Worm (Caenorhabditis elegans): ENCODE measurements around the gene F40F8.11.

The F40F8.11 gene

DNA sequence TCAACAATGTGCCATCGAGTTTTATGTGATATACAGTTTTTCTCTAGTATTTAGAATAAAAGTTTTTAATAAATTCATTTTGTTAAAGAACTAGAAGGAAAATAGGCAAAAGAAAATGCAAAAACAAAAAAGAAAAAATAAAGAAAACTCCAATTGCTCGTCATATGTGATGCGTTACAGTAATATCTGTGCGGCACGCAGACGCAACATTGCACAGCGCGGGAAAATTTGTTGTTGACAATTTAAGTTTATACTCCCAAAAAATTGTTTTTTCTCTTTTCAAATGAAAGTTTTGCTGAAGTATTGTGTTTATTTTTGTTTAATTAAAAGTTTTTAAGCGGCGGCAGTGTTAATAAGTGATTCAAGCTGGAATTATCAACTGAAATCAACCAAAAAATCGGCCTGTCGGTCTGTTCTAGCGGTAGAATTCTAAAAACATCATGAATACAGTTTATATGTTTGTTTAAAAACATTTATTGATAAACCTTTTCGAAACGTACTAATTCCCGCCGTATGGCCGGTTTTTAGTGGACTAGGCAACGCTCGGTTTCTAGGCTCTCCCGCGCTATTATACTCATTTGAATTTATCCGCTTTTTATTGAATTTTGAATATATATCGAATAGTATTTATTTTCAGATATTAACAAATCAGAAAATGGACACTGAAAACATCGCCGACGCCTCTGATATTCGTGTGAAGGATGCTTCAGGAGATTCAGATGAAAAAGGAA, 26.2 kb downstream of the F40F8.11 start, which contains the start of gene nasp-1 (continued):
- no peak for TF ChIP-seq snpc-1.1 (tag; optimal IDR thresholded peaks at IDR 0.05; ENCODE audit: insufficient read depth)

DNA sequence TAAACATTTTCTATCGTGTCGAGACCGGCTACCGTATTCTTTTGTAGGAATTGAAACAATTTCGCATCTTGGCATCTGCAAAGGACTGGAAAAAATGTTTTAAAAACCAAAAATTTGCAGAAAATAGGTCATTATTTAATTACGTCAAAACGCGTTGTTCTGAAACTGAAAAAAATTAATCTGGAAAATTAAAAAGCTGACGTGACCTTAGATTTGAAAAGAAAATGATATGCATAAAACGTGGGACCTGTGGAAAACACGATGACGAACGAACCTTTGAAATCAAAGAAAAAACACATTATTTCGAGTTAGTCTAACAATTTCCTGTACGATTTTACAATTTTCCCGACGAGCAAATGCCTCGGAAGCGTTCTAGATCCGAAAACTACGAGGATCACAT, 28.2 kb downstream of the F40F8.11 start, which contains the start of gene C09H10.9:
TSS of gene C09H10.9 (plus strand) at position 301 of the 400 bp plus-strand sequence.
- TF ChIP-seq tlf-1 (GFP tag; optimal IDR thresholded peaks at IDR 0.05): no peak
- TF ChIP-seq F10E7.11 (tag; optimal IDR thresholded peaks at IDR 0.05): no peak
- no peak for TF ChIP-seq attf-5 (GFP tag; optimal IDR thresholded peaks at IDR 0.05)
- no peak for TF ChIP-seq lir-1 (GFP tag; conservative IDR thresholded peaks at IDR 0.05)
- TF ChIP-seq ama-1 (optimal IDR thresholded peaks at IDR 0.05): no peak
- TF ChIP-seq ama-1 (GFP tag; optimal IDR thresholded peaks at IDR 0.05): no peak
- TF ChIP-seq F49E8.2 (tag; optimal IDR thresholded peaks at IDR 0.05; ENCODE audit: insufficient read depth): no peak
- TF ChIP-seq die-1 (tag; optimal IDR thresholded peaks at IDR 0.05): no peak

DNA sequence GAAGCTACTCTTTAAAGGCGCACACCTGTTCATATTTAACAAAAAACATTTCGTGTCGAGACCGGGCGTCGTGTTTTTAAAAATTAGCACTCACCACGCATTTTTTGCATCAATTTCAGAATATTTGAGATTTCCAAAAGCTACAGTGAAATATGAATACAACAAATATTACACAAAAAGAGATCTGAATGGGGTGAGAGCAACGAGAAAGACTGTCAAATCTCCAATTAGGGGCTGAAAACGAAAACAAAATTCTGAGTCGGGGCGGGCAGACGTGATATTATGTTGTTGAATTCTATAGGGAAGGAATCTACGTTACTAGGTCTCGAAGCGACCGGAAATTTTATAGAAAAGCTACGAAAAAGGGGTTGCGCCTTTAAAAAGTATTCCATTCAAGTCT, 28.7 kb downstream of the F40F8.11 start, which contains the start of gene C09H10.5:
TSS of gene C09H10.5 (minus strand) at position 101 of the 400 bp plus-strand sequence.
- no peak for TF ChIP-seq lin-35 (GFP tag; optimal IDR thresholded peaks at IDR 0.05)
- TF ChIP-seq snpc-3.4 (tag; optimal IDR thresholded peaks at IDR 0.05): no peak
- TF ChIP-seq Y67H2A.10 (GFP tag; conservative IDR thresholded peaks at IDR 0.05): no peak
- no peak for TF ChIP-seq madf-8 (GFP tag; conservative IDR thresholded peaks at IDR 0.05)
- no peak for TF ChIP-seq ztf-25 (GFP tag; IDR thresholded peaks at IDR 0.05)

DNA sequence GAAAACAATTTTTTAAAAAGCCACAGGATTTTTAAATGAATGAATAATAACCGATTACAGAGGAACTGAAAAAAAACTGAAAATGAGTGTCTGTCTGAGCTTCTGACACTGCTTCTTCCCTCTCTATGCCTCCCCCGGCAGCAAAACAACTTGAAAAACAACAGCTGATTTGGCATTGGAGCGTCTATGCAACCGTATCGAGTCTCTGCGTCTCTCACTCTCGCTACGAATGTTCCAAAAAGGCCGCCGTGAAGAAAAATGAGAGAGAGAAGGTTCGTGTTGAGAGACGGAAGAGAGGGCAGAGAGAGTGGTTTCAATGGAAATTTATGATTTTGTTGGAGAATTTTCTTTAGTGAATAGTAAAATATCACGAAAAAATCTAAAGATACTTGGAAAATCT, 29.3 kb downstream of the F40F8.11 start:
- no peak for TF ChIP-seq nfyb-1 (GFP tag; IDR thresholded peaks at IDR 0.05)
- TF ChIP-seq attf-3 (GFP tag; conservative IDR thresholded peaks at IDR 0.05): peak; percentile 51; the same call in 1 of the 2 replicates
- TF ChIP-seq aptf-2 (GFP tag; conservative IDR thresholded peaks at IDR 0.05): no peak
- TF ChIP-seq F10E7.11 (tag; optimal IDR thresholded peaks at IDR 0.05): no peak
- TF ChIP-seq dox-1 (GFP tag; IDR thresholded peaks at IDR 0.05): peak; percentile 59; the same call in 1 of the 2 replicates
- TF ChIP-seq zfh-2 (GFP tag; conservative IDR thresholded peaks at IDR 0.05): peak; percentile 60
- TF ChIP-seq hmg-1.2 (GFP tag; IDR thresholded peaks at IDR 0.05): peak; percentile 61; the same call in 1 of the 2 replicates
- no peak for TF ChIP-seq Y53F4B.3 (GFP tag; IDR thresholded peaks at IDR 0.05)
- TF ChIP-seq F37B4.10 (GFP tag; IDR thresholded peaks at IDR 0.05): no peak
- no peak for TF ChIP-seq madf-8 (GFP tag; conservative IDR thresholded peaks at IDR 0.05)
- no peak for TF ChIP-seq let-526 (GFP tag; IDR thresholded peaks at IDR 0.05)
- TF ChIP-seq snpc-1.1 (tag; optimal IDR thresholded peaks at IDR 0.05; ENCODE audit: insufficient read depth): no peak
- TF ChIP-seq dpff-1 (tag; optimal IDR thresholded peaks at IDR 0.05): no peak
- TF ChIP-seq nhr-80 (tag; optimal IDR thresholded peaks at IDR 0.05): peak; percentile 68
- no peak for TF ChIP-seq snpc-1.3 (tag; optimal IDR thresholded peaks at IDR 0.05; ENCODE audit: insufficient read depth)
- TF ChIP-seq cebp-1 (GFP tag; IDR thresholded peaks at IDR 0.05): no peak
- TF ChIP-seq cebp-1 (tag; optimal IDR thresholded peaks at IDR 0.05): peak; percentile 47
- peak; percentile 90 for TF ChIP-seq attf-5 (GFP tag; optimal IDR thresholded peaks at IDR 0.05)
- peak in 1 of 3 experiments; percentile 59 for TF ChIP-seq lin-35 (GFP tag; optimal IDR thresholded peaks at IDR 0.05)
- peak; percentile 44 for TF ChIP-seq K12H6.12 (tag; optimal IDR thresholded peaks at IDR 0.05)
- no peak for TF ChIP-seq lin-26 (GFP tag; IDR thresholded peaks at IDR 0.05)
- no peak for TF ChIP-seq ZK185.1 (tag; optimal IDR thresholded peaks at IDR 0.05; ENCODE audit: poor library complexity, severe bottlenecking)
- no peak for TF ChIP-seq F49E8.2 (tag; optimal IDR thresholded peaks at IDR 0.05; ENCODE audit: insufficient read depth)
- TF ChIP-seq cebp-2 (GFP tag; IDR thresholded peaks at IDR 0.05): no peak
- TF ChIP-seq B0035.1 (tag; optimal IDR thresholded peaks at IDR 0.05): no peak
- peak; percentile 77 for TF ChIP-seq mcd-1 (GFP tag; IDR thresholded peaks at IDR 0.05)
- peak; percentile 26 for TF ChIP-seq F23B12.7 (tag; optimal IDR thresholded peaks at IDR 0.05; ENCODE audit: insufficient read depth)
- no peak for TF ChIP-seq ccch-3 (GFP tag; optimal IDR thresholded peaks at IDR 0.05)
- TF ChIP-seq snpc-4 (GFP tag; optimal IDR thresholded peaks at IDR 0.05): no peak
- TF ChIP-seq snpc-4 (tag; optimal IDR thresholded peaks at IDR 0.05): peak in 1 of 4 experiments; percentile 1
- TF ChIP-seq ceh-27 (GFP tag; optimal IDR thresholded peaks at IDR 0.05): peak; percentile 52
- TF ChIP-seq ztf-25 (GFP tag; IDR thresholded peaks at IDR 0.05): no peak

All from whole organism, young adult.